Worm (Caenorhabditis elegans): ENCODE data around the gene K08D8.11.

ce11 chrIV:12879557-12879956 is 15.5 kb upstream of the K08D8.11 start, which contains the start of gene ZK896.5:
- no peak for TF ChIP-seq hlh-6 (tag; optimal IDR thresholded peaks at IDR 0.05)
- no peak for TF ChIP-seq pat-9 (tag; optimal IDR thresholded peaks at IDR 0.05)
- no peak for TF ChIP-seq nhr-11 (tag; optimal IDR thresholded peaks at IDR 0.05)
- TF ChIP-seq hlh-30 (tag; optimal IDR thresholded peaks at IDR 0.05; ENCODE audit: insufficient read depth): no peak
- no peak for TF ChIP-seq elt-4 (tag; optimal IDR thresholded peaks at IDR 0.05)
- TF ChIP-seq ref-2 (tag; optimal IDR thresholded peaks at IDR 0.05): no peak
- TF ChIP-seq F13H6.1 (tag; optimal IDR thresholded peaks at IDR 0.05): no peak
- TF ChIP-seq ahr-1 (tag; optimal IDR thresholded peaks at IDR 0.05): no peak

Data from whole organism, late embryonic.